Worm (Caenorhabditis elegans): ENCODE measurements around the gene acl-3.

The acl-3 gene

ce11 chrIV:11651965-11652453, at the start of gene acl-3, which contains the start of gene ndub-6:
acl-3 (minus strand) TSS chrIV:11652023.
ndub-6 (plus strand) TSS chrIV:11652403.
- TF ChIP-seq mab-5 (tag; optimal IDR thresholded peaks at IDR 0.05) (no peak), C34F6.9 (tag; optimal IDR thresholded peaks at IDR 0.05) (peak; percentile 8), Y55F3AM.14 (GFP tag; optimal IDR thresholded peaks at IDR 0.05) (no peak), peb-1 (tag; optimal IDR thresholded peaks at IDR 0.05) (no peak), sma-3 (GFP tag; optimal IDR thresholded peaks at IDR 0.05) (no peak), blmp-1 (tag; optimal IDR thresholded peaks at IDR 0.05; ENCODE audit: insufficient read depth) (no peak), elt-1 (tag; optimal IDR thresholded peaks at IDR 0.05) (no peak), ZK546.5 (tag; optimal IDR thresholded peaks at IDR 0.05) (no peak), lsy-2 (tag; optimal IDR thresholded peaks at IDR 0.05) (peak in 1 of 2 experiments; percentile 14)

- TF ChIP-seq lsy-2 (tag; optimal IDR thresholded peaks at IDR 0.05), result no peak
- no peak for TF ChIP-seq unc-62 (GFP tag; optimal IDR thresholded peaks at IDR 0.05)
- no peak for TF ChIP-seq mdl-1 (tag; optimal IDR thresholded peaks at IDR 0.05)
- no peak for TF ChIP-seq alr-1 (tag; optimal IDR thresholded peaks at IDR 0.05)
- TF ChIP-seq nhr-237 (tag; optimal IDR thresholded peaks at IDR 0.05), result no peak
- no peak for TF ChIP-seq aly-2 (tag; optimal IDR thresholded peaks at IDR 0.05)
- TF ChIP-seq nhr-21 (tag; optimal IDR thresholded peaks at IDR 0.05), result no peak
- no peak for TF ChIP-seq ztf-1 (GFP tag; conservative IDR thresholded peaks at IDR 0.05)
- TF ChIP-seq nhr-23 (tag; optimal IDR thresholded peaks at IDR 0.05), result no peak
- no peak for TF ChIP-seq elt-1 (tag; optimal IDR thresholded peaks at IDR 0.05)
- no peak for TF ChIP-seq R02D3.7 (tag; optimal IDR thresholded peaks at IDR 0.05)
- no peak for TF ChIP-seq elt-3 (tag; optimal IDR thresholded peaks at IDR 0.05)
- no peak for TF ChIP-seq ZK546.5 (tag; optimal IDR thresholded peaks at IDR 0.05)
- TF ChIP-seq unc-39 (tag; optimal IDR thresholded peaks at IDR 0.05), result no peak
- TF ChIP-seq nhr-12 (tag; optimal IDR thresholded peaks at IDR 0.05), result no peak
Observed at ce11 chrIV:11700752-11701151, 48.9 kb upstream of the acl-3 start, which contains the start of gene dpy-20. dpy-20 (minus strand) TSS chrIV:11700852.

ce11 chrIV:11700100-11700499, 48.3 kb upstream of the acl-3 start:
- TF ChIP-seq egl-27 (tag; optimal IDR thresholded peaks at IDR 0.05) (peak; percentile 67), ztf-1 (GFP tag; conservative IDR thresholded peaks at IDR 0.05) (no peak), gmeb-1 (tag; optimal IDR thresholded peaks at IDR 0.05) (no peak), lin-13 (GFP tag; optimal IDR thresholded peaks at IDR 0.05) (no peak), blmp-1 (tag; optimal IDR thresholded peaks at IDR 0.05; ENCODE audit: insufficient read depth) (peak; percentile 93), nhr-21 (tag; optimal IDR thresholded peaks at IDR 0.05) (peak; percentile 32), ama-1 (optimal IDR thresholded peaks at IDR 0.05) (no peak), crh-2 (tag; optimal IDR thresholded peaks at IDR 0.05) (peak; percentile 35), ceh-16 (tag; optimal IDR thresholded peaks at IDR 0.05) (peak; percentile 28), lin-39 (tag; optimal IDR thresholded peaks at IDR 0.05) (no peak), sma-3 (GFP tag; optimal IDR thresholded peaks at IDR 0.05) (peak; percentile 24), sem-4 (tag; optimal IDR thresholded peaks at IDR 0.05) (peak; percentile 13), fos-1 (tag; optimal IDR thresholded peaks at IDR 0.05) (peak; percentile 31), sma-9 (GFP tag; optimal IDR thresholded peaks at IDR 0.05) (peak; percentile 26), sma-9 (tag; optimal IDR thresholded peaks at IDR 0.05) (no peak), nhr-77 (tag; optimal IDR thresholded peaks at IDR 0.05) (no peak), nhr-25 (tag; optimal IDR thresholded peaks at IDR 0.05) (peak; percentile 61)

- TF ChIP-seq lin-11 (tag; optimal IDR thresholded peaks at IDR 0.05), result no peak
- no peak for TF ChIP-seq nhr-10 (tag; optimal IDR thresholded peaks at IDR 0.05)
- TF ChIP-seq unc-55 (GFP tag; optimal IDR thresholded peaks at IDR 0.05), result no peak
- TF ChIP-seq ztf-11 (tag; optimal IDR thresholded peaks at IDR 0.05), result no peak
- no peak for TF ChIP-seq nhr-21 (tag; optimal IDR thresholded peaks at IDR 0.05)
- TF ChIP-seq crh-2 (tag; optimal IDR thresholded peaks at IDR 0.05), result no peak
- no peak for TF ChIP-seq unc-62 (GFP tag; optimal IDR thresholded peaks at IDR 0.05)
- TF ChIP-seq nhr-129 (tag; optimal IDR thresholded peaks at IDR 0.05), result no peak
- no peak for TF ChIP-seq ceh-82 (tag; optimal IDR thresholded peaks at IDR 0.05)
- TF ChIP-seq sma-9 (GFP tag; optimal IDR thresholded peaks at IDR 0.05), result no peak
- no peak for TF ChIP-seq sma-9 (tag; optimal IDR thresholded peaks at IDR 0.05)
Observed at ce11 chrIV:11697514-11697913, 45.7 kb upstream of the acl-3 start.

Measured in whole organism, L2 larva.